Worm (Caenorhabditis elegans) whole organism, young adult: ENCODE measurements around the gene lgc-48.

Experiments
- F22D6.2 ChIP-seq: sonication (generic microtip); optimal IDR thresholded peaks from 2 replicates; lab custom pipeline; 2016; ENCODE audit warnings: mild to moderate bottlenecking, missing genetic modification characterization, missing compliant biosample characterization
- T26A5.8 ChIP-seq: sonication (generic microtip); optimal IDR thresholded peaks from 2 replicates; lab custom pipeline; 2016; ENCODE audit warnings: missing genetic modification characterization, missing compliant biosample characterization
- akir-1 ChIP-seq: fragments of 200-800 bp; sonication (Bioruptor generic); optimal IDR thresholded peaks from 2 replicates; lab custom pipeline; 2018; ENCODE audit warnings: mild to moderate bottlenecking, missing genetic modification characterization, moderate library complexity, missing compliant biosample characterization
- cebp-2 ChIP-seq: fragments of 200-800 bp; sonication (Bioruptor generic); IDR thresholded peaks from 2 replicates; pipeline ENCODE4 v1.3.6; 2022; ENCODE audit warnings: missing genetic modification characterization, missing compliant biosample characterization
- madf-8 ChIP-seq: fragments of 200-800 bp; sonication (Bioruptor generic); conservative IDR thresholded peaks from 2 replicates; pipeline ENCODE4 v1.3.6; 2022; ENCODE audit warnings: missing genetic modification reagents, missing genetic modification characterization, missing compliant biosample characterization
- rec-8 ChIP-seq, 2 experiments: sonication (generic microtip); optimal IDR thresholded peaks; 2 replicates each; lab custom pipeline; 2016; ENCODE audit warnings: mild to moderate bottlenecking in 2 of 2, missing genetic modification characterization in 2 of 2, missing genetic modification reagents in 2 of 2, missing genotype in 2 of 2, missing biosample characterization in 1 of 2, missing compliant biosample characterization in 1 of 2, moderate library complexity in 1 of 2
- sea-2 ChIP-seq: fragments of 200-800 bp; sonication (Bioruptor generic); IDR thresholded peaks from 2 replicates; pipeline ENCODE4 v1.3.6; 2022; ENCODE audit warnings: missing genetic modification characterization, missing compliant biosample characterization
- snpc-4 ChIP-seq, 5 experiments: fragments of 150-350 bp in 1 of 5; sonication (generic microtip) in 4 of 5; optimal IDR thresholded peaks; 2 replicates each; lab custom pipeline; 2014 to 2018; ENCODE audit warnings: missing genetic modification characterization in 5 of 5, missing biosample characterization in 3 of 5, antibody characterized with exemption in 2 of 5, mild to moderate bottlenecking in 2 of 5, missing compliant biosample characterization in 2 of 5, missing genotype in 2 of 5, moderate library complexity in 2 of 5, missing genetic modification reagents in 1 of 5
- tbp1 ChIP-seq: fragments of 200-800 bp; sonication (Bioruptor generic); optimal IDR thresholded peaks from 2 replicates; lab custom pipeline; 2018; ENCODE audit warnings: mild to moderate bottlenecking, missing genetic modification characterization, missing compliant biosample characterization
- unc-62 ChIP-seq: fragments of 150-350 bp; optimal IDR thresholded peaks from 2 replicates; lab custom pipeline; 2014; ENCODE audit warnings: missing biosample characterization, missing genetic modification reagents, missing genetic modification characterization
- zfh-2 ChIP-seq: fragments of 200-800 bp; sonication (Bioruptor generic); conservative IDR thresholded peaks from 2 replicates; pipeline ENCODE4 v1.3.6; 2022; ENCODE audit warnings: missing genetic modification reagents, missing genetic modification characterization, missing compliant biosample characterization

- TF ChIP-seq T26A5.8 (tag; lab: Kevin White, UChicago) (no peak), cebp-2 (GFP tag; lab: Robert Waterston, UW) (no peak), F22D6.2 (no peak), rec-8 (tag; optimal IDR thresholded peaks at IDR 0.05; lab: Kevin White, UChicago) (no peak), akir-1 (GFP tag; lab: Kevin White, UChicago) (no peak), unc-62 (GFP tag; lab: Kevin White, UChicago) (no peak), tbp1 (GFP tag; lab: Kevin White, UChicago) (no peak), madf-8 (GFP tag; lab: Robert Waterston, UW) (no peak), sea-2 (GFP tag; lab: Robert Waterston, UW) (no peak), snpc-4 (GFP tag; optimal IDR thresholded peaks at IDR 0.05; lab: Kevin White, UChicago) (no peak), snpc-4 (tag; optimal IDR thresholded peaks at IDR 0.05; lab: Kevin White, UChicago) (no peak), zfh-2 (GFP tag; lab: Robert Waterston, UW) (no peak)
Observed at ce11 chrV:13338037-13338436, 2.0 kb upstream of the lgc-48 start.
